Worm (Caenorhabditis elegans) whole organism, L1 larva: ENCODE measurements around the gene srv-1.

Source experiments
- F16B12.6 ChIP-seq: fragments of 150-350 bp; optimal IDR thresholded peaks from 2 replicates; lab custom pipeline; 2014; ENCODE audit warnings: missing biosample characterization, missing genetic modification characterization
- blmp-1 ChIP-seq: fragments of 150-350 bp; optimal IDR thresholded peaks from 2 replicates; lab custom pipeline; 2014; ENCODE audit warnings: missing biosample characterization, missing genetic modification characterization
- fkh-4 ChIP-seq: sonication (generic microtip); optimal IDR thresholded peaks from 2 replicates; lab custom pipeline; 2016; ENCODE audit warnings: missing compliant biosample characterization, missing genetic modification characterization, borderline replicate concordance
- hlh-4 ChIP-seq: sonication (generic microtip); optimal IDR thresholded peaks from 2 replicates; lab custom pipeline; 2016; ENCODE audit warnings: mild to moderate bottlenecking, missing genetic modification characterization, missing compliant biosample characterization
- mab-9 ChIP-seq: fragments of 200-800 bp; sonication (Bioruptor generic); IDR thresholded peaks from 2 replicates; pipeline ENCODE4 v1.3.6; 2022; ENCODE audit warnings: missing genetic modification reagents, missing genetic modification characterization, missing compliant biosample characterization
- mep-1 ChIP-seq: fragments of 150-350 bp; optimal IDR thresholded peaks from 2 replicates; lab custom pipeline; 2014; ENCODE audit warnings: missing biosample characterization, missing genetic modification characterization
- nhr-11 ChIP-seq: fragments of 150-350 bp; optimal IDR thresholded peaks from 2 replicates; lab custom pipeline; 2014; ENCODE audit warnings: missing biosample characterization, missing genetic modification characterization
- nhr-77 ChIP-seq: fragments of 150-350 bp; optimal IDR thresholded peaks from 2 replicates; lab custom pipeline; 2014; ENCODE audit warnings: missing biosample characterization, missing genetic modification characterization

DNA sequence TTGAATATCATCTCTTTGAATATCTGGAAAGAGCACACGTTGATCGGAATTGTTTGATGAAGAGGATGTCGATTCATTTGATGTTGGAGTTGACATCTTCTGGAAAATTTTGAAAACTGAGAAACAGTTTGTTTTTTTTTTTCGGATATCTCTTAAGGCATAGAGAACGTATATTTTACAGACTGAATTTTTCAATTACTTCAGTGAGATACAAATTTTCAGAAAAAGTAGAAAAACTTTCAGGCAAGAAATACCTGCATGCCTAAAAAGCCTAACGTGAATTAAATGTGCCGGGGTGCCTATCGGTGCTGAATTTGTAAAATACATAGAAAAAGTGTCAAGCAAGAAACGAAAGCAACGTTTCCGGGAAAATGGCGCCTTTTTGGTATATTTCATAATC, 6.5 kb downstream of the srv-1 start, which contains the start of gene zak-1:
- TF ChIP-seq nhr-77 (tag; lab: Kevin White, UChicago) (no peak), hlh-4 (tag; lab: Kevin White, UChicago) (no peak), blmp-1 (no peak), nhr-11 (tag; lab: Kevin White, UChicago) (no peak), F16B12.6 (tag; lab: Kevin White, UChicago) (no peak), fkh-4 (tag; lab: Kevin White, UChicago) (no peak), mep-1 (no peak), mab-9 (GFP tag; lab: Robert Waterston, UW) (no peak)
